In genomic region chrX:16696822-16697221, ce11 we compare ENCODE assay signal across 4 worm cellular contexts.
A peak's percentile ranks its signal among the peaks of the same experiment; 100 is the strongest.
TF ChIP-seq lines count a peak whose summit lies in the region.

No protein-coding gene starts in this region.

TF ChIP-seq in whole organism, L1 larva, 84 proteins besides CTCF, POLR2A, EP300 and RAD21:
- TF ChIP-seq snpc-4 (tag; optimal IDR thresholded peaks at IDR 0.05; lab: Kevin White, UChicago) (peak; percentile 7), nhr-85 (tag; lab: Kevin White, UChicago) (no peak)

TF ChIP-seq in whole organism, L4 larva, 104 proteins besides CTCF, POLR2A, EP300 and RAD21:
- TF ChIP-seq vab-7 (GFP tag; IDR thresholded peaks at IDR 0.05; lab: Robert Waterston, UW), result no peak
- 0 out of 2 replicates have a peak, but pooled peaks have one; percentile 43 for TF ChIP-seq dmd-9 (GFP tag; IDR thresholded peaks at IDR 0.05; lab: Robert Waterston, UW)
- no peak for TF ChIP-seq nhr-237 (tag; optimal IDR thresholded peaks at IDR 0.05; lab: Kevin White, UChicago)
- no peak for TF ChIP-seq lin-13 (GFP tag; optimal IDR thresholded peaks at IDR 0.05; lab: Kevin White, UChicago)
- TF ChIP-seq set-16 (GFP tag; IDR thresholded peaks at IDR 0.05; lab: Robert Waterston, UW), result peak; percentile 93

TF ChIP-seq in whole organism, midembryonic, 9 proteins besides CTCF, POLR2A, EP300 and RAD21:
- TF ChIP-seq klf-2 (GFP tag; conservative IDR thresholded peaks at IDR 0.05; lab: Robert Waterston, UW), result no peak
- 0 out of 2 replicates have a peak, but pooled peaks have one; percentile 31 for TF ChIP-seq flt-1 (GFP tag; IDR thresholded peaks at IDR 0.05; lab: Robert Waterston, UW)

TF ChIP-seq in whole organism, young adult, 124 proteins besides CTCF, POLR2A, EP300 and RAD21:
- TF ChIP-seq egrh-3 (GFP tag; IDR thresholded peaks at IDR 0.05; lab: Robert Waterston, UW), result peak; percentile 78; the same call in 1 of the 2 replicates
- TF ChIP-seq ztf-22 (GFP tag; optimal IDR thresholded peaks at IDR 0.05; lab: Kevin White, UChicago), result no peak
- TF ChIP-seq snpc-4 (GFP tag; optimal IDR thresholded peaks at IDR 0.05; lab: Kevin White, UChicago), result no peak
- peak in 2 of 4 experiments; percentile 33 to 69 for TF ChIP-seq snpc-4 (tag; optimal IDR thresholded peaks at IDR 0.05; lab: Kevin White, UChicago)
- TF ChIP-seq sea-2 (GFP tag; IDR thresholded peaks at IDR 0.05; lab: Robert Waterston, UW), result 0 out of 2 replicates have a peak, but pooled peaks have one; percentile 28
- TF ChIP-seq zfh-2 (GFP tag; conservative IDR thresholded peaks at IDR 0.05; lab: Robert Waterston, UW), result peak; percentile 89
- 0 out of 2 replicates have a peak, but pooled peaks have one; percentile 5 for TF ChIP-seq dox-1 (GFP tag; IDR thresholded peaks at IDR 0.05; lab: Robert Waterston, UW)
- TF ChIP-seq madf-10 (tag; optimal IDR thresholded peaks at IDR 0.05; lab: Kevin White, UChicago), result no peak
TF ChIP-seq in whole organism, young adult: peak in this region for 5.
